Fruit fly (Drosophila melanogaster): ENCODE results near the gene smp-30.

The smp-30 gene

DNA sequence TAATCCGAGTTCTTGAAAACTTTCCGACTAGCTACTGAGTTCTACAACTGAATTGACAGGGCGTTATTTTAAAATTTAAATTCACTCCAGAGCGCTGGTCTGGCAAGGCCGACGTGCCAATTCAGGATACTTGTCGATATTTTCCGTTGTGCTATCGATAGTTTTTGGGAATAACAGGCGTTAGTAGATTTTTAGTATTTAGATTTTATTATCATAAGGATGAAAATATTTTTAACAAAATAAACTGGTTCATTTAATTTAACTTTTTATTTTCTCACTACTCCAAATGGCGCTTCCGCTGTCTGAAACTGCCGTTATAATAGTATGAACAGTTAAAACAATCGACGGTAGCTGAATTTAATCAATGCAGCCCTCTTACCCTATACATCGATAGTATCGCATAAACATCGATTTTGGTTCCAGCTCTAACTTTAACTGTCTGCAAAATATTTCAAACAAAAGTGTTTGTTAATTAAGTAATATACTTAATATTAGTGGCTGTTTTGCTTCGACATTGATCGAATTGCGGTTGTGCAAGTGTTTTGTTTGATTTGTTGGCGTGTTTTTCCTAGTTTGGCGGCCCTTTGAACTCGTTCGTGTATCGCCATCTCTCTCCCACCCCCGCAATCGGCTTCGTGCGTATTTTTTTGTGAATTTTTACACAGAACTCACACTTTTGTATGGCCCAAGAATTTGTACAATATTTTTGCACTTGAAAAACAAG, 9.7 kb downstream of the smp-30 start, which contains the start of the genes eff and jvl (continued):
- TF ChIP-seq CG7745 (tag; optimal IDR thresholded peaks at IDR 0.05) (no peak), cwo (GFP tag; optimal IDR thresholded peaks at IDR 0.05) (no peak), Elba2 (GFP tag; optimal IDR thresholded peaks at IDR 0.05) (no peak), bab2 (GFP tag; optimal IDR thresholded peaks at IDR 0.05) (no peak), CG16863 (GFP tag; optimal IDR thresholded peaks at IDR 0.05) (no peak), cg (GFP tag; optimal IDR thresholded peaks at IDR 0.05) (no peak), ftz-f1 (GFP tag; optimal IDR thresholded peaks at IDR 0.05) (no peak), slou (GFP tag; optimal IDR thresholded peaks at IDR 0.05) (peak; percentile 29), CG5245 (GFP tag; optimal IDR thresholded peaks at IDR 0.05) (no peak), Hand (GFP tag; optimal IDR thresholded peaks at IDR 0.05) (no peak), CG13287 (GFP tag; IDR thresholded peaks at IDR 0.05; ENCODE audit: partially characterized antibody) (peak; percentile 98), CG2120 (GFP tag; optimal IDR thresholded peaks at IDR 0.05) (peak; percentile 48), CG3407 (GFP tag; optimal IDR thresholded peaks at IDR 0.05) (no peak), CG31441 (GFP tag; IDR thresholded peaks at IDR 0.05) (peak; percentile 19; the same call in 1 of the 2 replicates), CG15269 (tag; optimal IDR thresholded peaks at IDR 0.05) (no peak), Sry-δ (GFP tag; optimal IDR thresholded peaks at IDR 0.05) (peak; percentile 92), cad (GFP tag; optimal IDR thresholded peaks at IDR 0.05) (no peak), Atf3 (GFP tag; optimal IDR thresholded peaks at IDR 0.05) (peak; percentile 30), MBD-R2 (GFP tag; IDR thresholded peaks at IDR 0.05) (peak; percentile 55), klu (GFP tag; IDR thresholded peaks at IDR 0.05) (peak; percentile 68), al (GFP tag; IDR thresholded peaks at IDR 0.05) (peak; percentile 34; the same call in 1 of the 2 replicates), CG3995 (GFP tag; optimal IDR thresholded peaks at IDR 0.05) (peak; percentile 30), shn (GFP tag; optimal IDR thresholded peaks at IDR 0.05) (no peak), gcm (GFP tag; optimal IDR thresholded peaks at IDR 0.05) (no peak), zfh1 (GFP tag; IDR thresholded peaks at IDR 0.05) (no peak), sim (GFP tag; IDR thresholded peaks at IDR 0.05) (no peak), lab (GFP tag; optimal IDR thresholded peaks at IDR 0.05) (no peak), CG10431 (GFP tag; optimal IDR thresholded peaks at IDR 0.05) (no peak), wdn (GFP tag; IDR thresholded peaks at IDR 0.05) (no peak), PHDP (tag; optimal IDR thresholded peaks at IDR 0.05) (peak; percentile 3), gfzf (GFP tag; optimal IDR thresholded peaks at IDR 0.05) (peak; percentile 68), HmgD (GFP tag; optimal IDR thresholded peaks at IDR 0.05) (no peak), stc (GFP tag; IDR thresholded peaks at IDR 0.05) (no peak), Sry-β (GFP tag; optimal IDR thresholded peaks at IDR 0.05) (no peak), CG11696 (GFP tag; IDR thresholded peaks at IDR 0.05) (no peak), chif (GFP tag; optimal IDR thresholded peaks at IDR 0.05) (no peak), CG14014 (GFP tag; IDR thresholded peaks at IDR 0.05) (no peak), CG1647 (GFP tag; optimal IDR thresholded peaks at IDR 0.05) (peak; percentile 66), tll (GFP tag; optimal IDR thresholded peaks at IDR 0.05) (no peak), Lpt (GFP tag; optimal IDR thresholded peaks at IDR 0.05) (no peak), da (GFP tag; optimal IDR thresholded peaks at IDR 0.05) (no peak), Aef1 (GFP tag; IDR thresholded peaks at IDR 0.05) (peak; percentile 37; the same call in 1 of the 3 replicates), eve (GFP tag; optimal IDR thresholded peaks at IDR 0.05) (peak in 1 of 2 experiments; percentile 79), amos (GFP tag; IDR thresholded peaks at IDR 0.05; ENCODE audit: partially characterized antibody) (peak; percentile 94), CG2875 (GFP tag; optimal IDR thresholded peaks at IDR 0.05) (no peak), CG2199 (GFP tag; IDR thresholded peaks at IDR 0.05) (no peak), Six4 (GFP tag; optimal IDR thresholded peaks at IDR 0.05) (peak; percentile 12), CG4730 (GFP tag; IDR thresholded peaks at IDR 0.05) (peak; percentile 29; the same call in 1 of the 2 replicates), sna (GFP tag; IDR thresholded peaks at IDR 0.05; ENCODE audit: partially characterized antibody) (peak; percentile 99), CG3163 (GFP tag; optimal IDR thresholded peaks at IDR 0.05) (no peak)

All from whole organism, embryonic.